Worm (Caenorhabditis elegans): ENCODE results near the gene dct-1.

Gene dct-1

DNA sequence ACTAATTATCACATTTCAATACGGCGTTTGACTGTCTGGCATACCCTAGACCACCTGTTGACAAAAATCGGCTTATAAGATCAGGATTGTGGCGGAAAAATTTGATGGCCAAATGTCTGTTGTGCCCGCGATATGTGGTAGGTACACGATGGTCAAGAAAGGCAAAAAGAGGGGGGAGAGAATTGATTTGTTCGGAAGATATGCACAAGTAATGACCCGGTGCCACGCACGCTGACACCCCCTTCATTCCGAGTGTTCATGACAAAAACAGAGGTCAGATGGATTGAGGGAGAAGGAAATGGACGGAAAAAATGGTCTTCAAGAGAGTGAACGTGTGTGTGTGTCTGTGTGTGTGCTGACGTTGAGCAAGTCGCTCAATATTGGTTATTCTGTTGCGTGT, 11.3 kb downstream of the dct-1 start:
- no peak for TF ChIP-seq ztf-29 (GFP tag; IDR thresholded peaks at IDR 0.05)
- TF ChIP-seq med-1 (GFP tag; optimal IDR thresholded peaks at IDR 0.05; ENCODE audit: insufficient read depth) = no peak
- no peak for TF ChIP-seq flt-1 (GFP tag; IDR thresholded peaks at IDR 0.05)
- no peak for TF ChIP-seq tab-1 (GFP tag; IDR thresholded peaks at IDR 0.05)
- TF ChIP-seq T22C8.4 (GFP tag; IDR thresholded peaks at IDR 0.05) = no peak
- TF ChIP-seq ref-1 (GFP tag; conservative IDR thresholded peaks at IDR 0.05) = no peak
- no peak for TF ChIP-seq klf-2 (GFP tag; conservative IDR thresholded peaks at IDR 0.05)
- no peak for TF ChIP-seq cog-1 (tag; optimal IDR thresholded peaks at IDR 0.05)
- TF ChIP-seq ztf-23 (GFP tag; IDR thresholded peaks at IDR 0.05) = no peak

DNA sequence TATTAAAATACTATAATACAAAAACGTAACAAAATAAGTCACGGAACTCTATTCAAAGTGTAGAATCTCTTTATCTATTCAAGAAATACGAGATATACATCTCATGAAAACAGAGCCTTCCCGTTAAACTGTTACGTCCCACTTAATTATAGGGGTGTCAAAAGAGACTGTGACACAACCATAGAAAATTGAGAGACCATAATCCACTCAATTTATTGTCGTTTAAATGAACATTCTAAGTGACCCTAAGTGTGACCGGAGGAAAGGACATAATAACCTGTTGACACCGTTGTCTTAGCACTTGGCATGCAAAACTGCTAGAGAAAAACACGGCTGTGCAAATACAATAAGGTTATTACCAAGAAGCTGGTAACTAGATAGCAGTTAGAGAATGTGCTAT, 14.4 kb downstream of the dct-1 start:
- TF ChIP-seq ref-1 (GFP tag; conservative IDR thresholded peaks at IDR 0.05) (no peak), ztf-29 (GFP tag; IDR thresholded peaks at IDR 0.05) (no peak), ztf-23 (GFP tag; IDR thresholded peaks at IDR 0.05) (no peak)

DNA sequence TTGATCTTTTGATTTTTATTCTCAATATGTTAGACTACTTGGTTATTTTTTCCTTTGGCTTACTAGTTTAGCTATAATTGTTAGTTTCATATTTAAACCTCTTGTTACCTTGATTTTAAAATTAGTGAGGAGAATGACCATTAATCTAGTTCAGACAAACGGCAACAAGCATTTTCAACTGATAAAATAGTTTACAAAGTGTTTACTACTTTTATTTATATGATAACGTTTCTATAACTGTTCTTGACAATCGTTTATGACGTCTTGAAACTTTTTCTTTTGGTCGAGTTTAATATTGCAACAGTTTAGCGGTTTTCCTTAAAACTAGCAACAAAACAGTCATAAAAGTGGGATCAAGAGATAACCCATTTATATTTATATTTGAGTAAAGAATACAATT, 21.6 kb downstream of the dct-1 start:
- TF ChIP-seq flt-1 (GFP tag; IDR thresholded peaks at IDR 0.05) (no peak), klf-2 (GFP tag; conservative IDR thresholded peaks at IDR 0.05) (no peak)

DNA sequence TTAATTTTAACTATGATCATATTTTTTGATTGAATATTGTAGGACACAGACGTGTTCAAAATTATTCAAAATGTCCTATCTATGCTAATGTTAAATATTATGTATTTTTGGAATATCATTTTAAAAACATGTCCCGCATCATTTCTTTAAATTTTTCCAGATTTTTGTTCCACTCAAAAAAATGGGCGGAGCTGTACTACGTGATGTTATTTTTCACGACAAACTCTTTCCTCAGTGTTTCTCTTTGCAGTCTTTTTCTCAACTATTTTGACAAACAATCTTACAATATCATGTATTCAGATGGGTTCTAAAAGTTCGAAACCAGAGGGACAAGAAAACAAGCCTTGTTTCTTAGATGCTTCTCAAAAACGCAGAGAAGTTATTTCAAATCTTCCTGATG, 22.2 kb downstream of the dct-1 start, which contains the start of gene F45E1.5:
Gene F45E1.5 (plus strand): TSS at position 301 of the 400 bp plus-strand sequence.
- TF ChIP-seq ztf-23 (GFP tag; IDR thresholded peaks at IDR 0.05) (no peak), ztf-29 (GFP tag; IDR thresholded peaks at IDR 0.05) (no peak), ref-1 (GFP tag; conservative IDR thresholded peaks at IDR 0.05) (no peak), med-1 (GFP tag; optimal IDR thresholded peaks at IDR 0.05; ENCODE audit: insufficient read depth) (no peak), T22C8.4 (GFP tag; IDR thresholded peaks at IDR 0.05) (no peak), cog-1 (tag; optimal IDR thresholded peaks at IDR 0.05) (no peak), tab-1 (GFP tag; IDR thresholded peaks at IDR 0.05) (no peak), flt-1 (GFP tag; IDR thresholded peaks at IDR 0.05) (no peak), klf-2 (GFP tag; conservative IDR thresholded peaks at IDR 0.05) (no peak)

DNA sequence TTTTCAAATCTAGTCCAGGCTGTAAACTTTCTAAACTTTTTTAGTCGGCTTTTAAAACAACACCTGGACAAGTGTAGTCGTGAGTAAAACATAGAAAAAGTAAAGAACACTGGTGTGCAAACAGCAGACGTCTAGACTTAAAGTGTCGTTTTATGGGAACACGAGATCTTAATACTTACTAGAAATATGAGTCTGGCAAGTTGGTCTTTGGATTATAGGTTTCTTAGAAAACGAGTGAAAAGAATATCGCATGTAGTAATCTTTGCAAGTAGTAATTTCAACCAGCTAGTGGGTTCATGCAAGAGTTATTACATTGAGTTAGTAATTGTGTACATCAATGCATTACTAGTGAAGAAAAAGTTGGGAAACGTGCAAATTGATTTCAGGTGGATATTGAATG, 23.3 kb downstream of the dct-1 start:
- no peak for TF ChIP-seq med-1 (GFP tag; optimal IDR thresholded peaks at IDR 0.05; ENCODE audit: insufficient read depth)
- TF ChIP-seq ztf-29 (GFP tag; IDR thresholded peaks at IDR 0.05) = no peak
- TF ChIP-seq ref-1 (GFP tag; conservative IDR thresholded peaks at IDR 0.05) = no peak
- no peak for TF ChIP-seq tab-1 (GFP tag; IDR thresholded peaks at IDR 0.05)
- no peak for TF ChIP-seq cog-1 (tag; optimal IDR thresholded peaks at IDR 0.05)
- TF ChIP-seq flt-1 (GFP tag; IDR thresholded peaks at IDR 0.05) = no peak
- no peak for TF ChIP-seq ztf-23 (GFP tag; IDR thresholded peaks at IDR 0.05)
- TF ChIP-seq klf-2 (GFP tag; conservative IDR thresholded peaks at IDR 0.05) = no peak
- TF ChIP-seq T22C8.4 (GFP tag; IDR thresholded peaks at IDR 0.05) = no peak

DNA sequence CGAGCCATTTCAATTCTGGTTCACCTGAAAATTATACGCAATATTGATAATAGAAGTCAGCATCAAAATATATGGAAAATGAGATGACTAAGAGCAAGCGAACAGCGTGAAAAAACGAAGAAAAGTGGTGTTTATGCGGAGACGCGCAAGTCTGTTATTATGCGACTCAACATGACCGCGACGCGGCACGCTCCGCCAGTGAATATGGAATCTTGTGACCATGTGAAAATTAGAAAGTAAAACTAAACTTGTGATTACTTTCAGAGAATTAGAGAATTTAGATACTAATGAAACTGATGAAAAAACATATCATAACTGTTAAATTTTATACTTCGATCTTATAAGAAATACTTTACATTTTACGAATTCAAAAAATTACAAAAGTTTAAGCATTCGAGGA, 27.9 kb downstream of the dct-1 start, which contains the start of gene his-71:
Gene his-71 (minus strand): TSS at position 24 of the 400 bp plus-strand sequence.
- TF ChIP-seq ref-1 (GFP tag; conservative IDR thresholded peaks at IDR 0.05) (no peak), ztf-29 (GFP tag; IDR thresholded peaks at IDR 0.05) (no peak), T22C8.4 (GFP tag; IDR thresholded peaks at IDR 0.05) (no peak), klf-2 (GFP tag; conservative IDR thresholded peaks at IDR 0.05) (no peak), cog-1 (tag; optimal IDR thresholded peaks at IDR 0.05) (no peak)

DNA sequence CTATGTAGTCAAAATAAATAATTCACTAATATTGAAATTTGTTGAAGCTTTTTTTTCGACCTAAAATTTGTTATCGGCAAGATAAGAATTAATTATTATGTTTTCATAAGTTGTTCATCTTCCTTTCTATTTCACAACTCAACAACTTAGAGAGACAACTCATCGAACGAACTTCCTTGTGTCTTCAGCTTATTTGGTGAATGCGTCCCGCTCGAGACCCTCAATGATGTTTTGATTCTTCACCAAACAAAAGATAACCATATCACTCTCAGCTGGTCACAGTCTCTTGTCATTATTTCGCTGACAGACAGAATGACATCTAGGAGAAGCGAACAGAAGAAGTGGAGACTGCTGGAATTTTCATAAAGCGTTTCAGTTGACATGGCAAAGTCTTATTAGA, 30.6 kb downstream of the dct-1 start:
- TF ChIP-seq ztf-29 (GFP tag; IDR thresholded peaks at IDR 0.05) = no peak
- TF ChIP-seq cog-1 (tag; optimal IDR thresholded peaks at IDR 0.05) = no peak
- TF ChIP-seq flt-1 (GFP tag; IDR thresholded peaks at IDR 0.05) = no peak
- TF ChIP-seq ztf-23 (GFP tag; IDR thresholded peaks at IDR 0.05) = no peak
- TF ChIP-seq ref-1 (GFP tag; conservative IDR thresholded peaks at IDR 0.05) = no peak
- TF ChIP-seq med-1 (GFP tag; optimal IDR thresholded peaks at IDR 0.05; ENCODE audit: insufficient read depth) = no peak
- no peak for TF ChIP-seq T22C8.4 (GFP tag; IDR thresholded peaks at IDR 0.05)
- TF ChIP-seq tab-1 (GFP tag; IDR thresholded peaks at IDR 0.05) = no peak
- TF ChIP-seq klf-2 (GFP tag; conservative IDR thresholded peaks at IDR 0.05) = no peak

DNA sequence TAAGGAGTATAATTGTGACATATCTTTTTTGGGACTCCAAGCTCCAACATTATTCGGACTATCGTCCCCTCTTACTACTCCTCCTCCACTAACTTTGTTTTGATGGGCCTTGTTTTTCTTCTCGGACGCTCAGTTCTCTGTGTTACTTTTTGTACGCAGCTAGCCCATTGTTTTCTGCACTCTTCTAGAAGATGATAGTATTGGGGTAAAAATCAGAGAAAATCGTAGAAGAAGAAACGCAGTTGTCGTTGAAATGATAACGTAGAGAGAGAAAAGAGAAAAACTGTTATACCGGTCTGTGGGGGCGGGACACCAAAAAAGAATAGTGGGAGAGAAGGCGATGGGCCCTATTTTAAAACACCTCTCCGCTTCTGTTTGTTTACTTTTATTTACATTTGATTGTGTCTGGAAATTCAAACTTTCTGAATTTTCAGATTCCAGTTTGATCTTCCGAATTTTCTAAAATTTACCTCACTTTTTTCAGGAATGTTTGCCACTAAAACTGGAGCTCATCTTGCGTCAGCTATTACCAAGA, 31.4 kb downstream of the dct-1 start, which contains the start of gene F45E1.4:
Gene F45E1.4 (plus strand): TSS at position 485 of the 535 bp plus-strand sequence.
- no peak for TF ChIP-seq ztf-29 (GFP tag; IDR thresholded peaks at IDR 0.05)
- TF ChIP-seq med-1 (GFP tag; optimal IDR thresholded peaks at IDR 0.05; ENCODE audit: insufficient read depth) = no peak
- no peak for TF ChIP-seq tab-1 (GFP tag; IDR thresholded peaks at IDR 0.05)
- TF ChIP-seq cog-1 (tag; optimal IDR thresholded peaks at IDR 0.05) = no peak
- TF ChIP-seq klf-2 (GFP tag; conservative IDR thresholded peaks at IDR 0.05) = no peak
- TF ChIP-seq flt-1 (GFP tag; IDR thresholded peaks at IDR 0.05) = no peak
- no peak for TF ChIP-seq T22C8.4 (GFP tag; IDR thresholded peaks at IDR 0.05)
- no peak for TF ChIP-seq ztf-23 (GFP tag; IDR thresholded peaks at IDR 0.05)
- no peak for TF ChIP-seq ref-1 (GFP tag; conservative IDR thresholded peaks at IDR 0.05)

DNA sequence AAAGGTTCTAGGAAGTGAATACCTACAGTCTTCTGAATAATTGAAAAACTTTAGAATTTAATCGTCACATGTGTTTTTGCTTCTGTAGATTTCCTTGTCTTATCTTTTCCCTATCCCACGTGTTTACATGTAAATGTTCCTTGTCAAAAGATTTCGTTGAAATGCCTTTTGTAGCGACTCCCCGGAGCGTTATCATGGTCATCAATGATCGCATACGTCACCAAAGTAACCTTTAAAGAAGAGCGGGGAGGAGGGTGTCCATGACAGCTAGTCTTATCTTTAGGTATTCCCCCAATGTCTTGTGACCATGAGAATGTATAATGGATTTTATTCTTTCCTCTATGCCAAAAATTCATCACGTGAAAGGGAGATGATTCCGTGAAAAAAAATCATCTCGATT, 32.7 kb downstream of the dct-1 start:
- no peak for TF ChIP-seq flt-1 (GFP tag; IDR thresholded peaks at IDR 0.05)
- no peak for TF ChIP-seq klf-2 (GFP tag; conservative IDR thresholded peaks at IDR 0.05)
- no peak for TF ChIP-seq med-1 (GFP tag; optimal IDR thresholded peaks at IDR 0.05; ENCODE audit: insufficient read depth)
- no peak for TF ChIP-seq ztf-29 (GFP tag; IDR thresholded peaks at IDR 0.05)
- no peak for TF ChIP-seq ref-1 (GFP tag; conservative IDR thresholded peaks at IDR 0.05)
- no peak for TF ChIP-seq cog-1 (tag; optimal IDR thresholded peaks at IDR 0.05)
- TF ChIP-seq ztf-23 (GFP tag; IDR thresholded peaks at IDR 0.05) = no peak
- TF ChIP-seq T22C8.4 (GFP tag; IDR thresholded peaks at IDR 0.05) = no peak
- TF ChIP-seq tab-1 (GFP tag; IDR thresholded peaks at IDR 0.05) = no peak

DNA sequence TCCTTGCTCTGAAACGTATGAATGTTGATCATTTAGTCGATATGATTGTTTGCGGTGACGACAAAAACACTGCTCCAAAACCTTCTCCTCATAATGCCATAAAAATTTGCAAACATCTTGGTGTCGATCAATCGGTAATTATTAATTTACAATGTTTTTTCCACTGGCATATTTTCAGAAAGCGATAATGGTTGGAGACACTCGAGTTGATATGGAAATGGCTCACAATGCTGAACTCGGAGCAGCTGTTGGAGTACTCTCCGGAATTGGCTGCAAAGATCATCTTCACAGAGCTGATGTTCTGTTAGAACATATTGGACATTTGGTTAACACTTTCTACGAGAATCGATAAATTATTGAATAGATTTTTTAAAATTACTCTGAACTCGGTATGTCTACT, 34.3 kb downstream of the dct-1 start:
- TF ChIP-seq med-1 (GFP tag; optimal IDR thresholded peaks at IDR 0.05; ENCODE audit: insufficient read depth) (no peak), ztf-29 (GFP tag; IDR thresholded peaks at IDR 0.05) (no peak), ref-1 (GFP tag; conservative IDR thresholded peaks at IDR 0.05) (no peak), klf-2 (GFP tag; conservative IDR thresholded peaks at IDR 0.05) (no peak), cog-1 (tag; optimal IDR thresholded peaks at IDR 0.05) (no peak), tab-1 (GFP tag; IDR thresholded peaks at IDR 0.05) (no peak)
